Worm (Caenorhabditis elegans) whole organism, L4 larva: Measurements from ENCODE around the gene atf-6.

Experiments used
- aly-2 ChIP-seq: sonication (generic microtip); optimal IDR thresholded peaks from 2 replicates; lab custom pipeline; 2018; ENCODE audit warnings: missing biosample characterization, missing genetic modification characterization
- lin-29 ChIP-seq: fragments of 200-800 bp; sonication (Bioruptor generic); IDR thresholded peaks from 2 replicates; pipeline ENCODE4 v1.3.6; 2022; ENCODE audit warnings: missing genetic modification reagents, missing genetic modification characterization, missing compliant biosample characterization
- lsy-2 ChIP-seq, 2 experiments: fragments of 150-350 bp in 1 of 2; sonication (generic microtip) in 1 of 2; optimal IDR thresholded peaks; 2 replicates each; lab custom pipeline; 2014 to 2017; ENCODE audit warnings: missing biosample characterization in 2 of 2, missing genetic modification characterization in 2 of 2
- pqm-1 ChIP-seq: sonication (generic microtip); optimal IDR thresholded peaks from 2 replicates; lab custom pipeline; 2017; ENCODE audit warnings: missing biosample characterization, missing genetic modification characterization

DNA sequence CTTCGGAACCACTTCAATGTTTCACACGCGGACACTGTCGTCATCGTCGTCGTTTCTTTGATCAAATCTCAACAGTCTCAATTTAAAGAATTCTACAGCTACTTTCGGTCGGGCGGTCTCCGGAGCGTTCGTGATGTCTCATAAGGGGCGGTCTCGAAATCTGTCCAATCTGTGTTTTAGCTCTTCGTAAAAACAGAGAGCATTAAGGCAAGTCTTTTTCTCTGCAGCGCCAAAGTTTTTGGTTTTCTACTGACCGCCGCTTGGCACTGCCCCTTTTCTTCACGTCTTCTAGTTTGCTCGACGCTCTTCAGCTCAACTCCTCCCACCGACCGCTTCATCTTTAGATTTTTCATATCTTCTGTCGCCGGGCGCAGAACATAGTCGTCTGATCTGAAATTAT is 11.7 kb downstream of the atf-6 start, which contains the start of gene lips-1:
- TF ChIP-seq pqm-1 (tag; lab: Kevin White, UChicago) (no peak), lin-29 (no peak), aly-2 (tag; lab: Kevin White, UChicago) (no peak), lsy-2 (tag; optimal IDR thresholded peaks at IDR 0.05; lab: Kevin White, UChicago) (no peak)
